Fruit fly (Drosophila melanogaster): ENCODE data around the gene CG31091.
A peak's percentile ranks its signal among the peaks of the same experiment; 100 is the strongest.

The CG31091 gene

dm6 chr3R:25884301-25884700 lies 15.4 kb upstream of the CG31091 start (continued):
- TF ChIP-seq CG1792 (GFP tag; optimal IDR thresholded peaks at IDR 0.05), result no peak
- no peak for TF ChIP-seq chn (GFP tag; optimal IDR thresholded peaks at IDR 0.05)
- TF ChIP-seq CG15696 (tag; optimal IDR thresholded peaks at IDR 0.05), result peak; percentile 41
- TF ChIP-seq CG13287 (GFP tag; IDR thresholded peaks at IDR 0.05; ENCODE audit: partially characterized antibody), result no peak
- peak; percentile 83 for TF ChIP-seq dmrt99B (tag; optimal IDR thresholded peaks at IDR 0.05)
- TF ChIP-seq CG30020 (tag; optimal IDR thresholded peaks at IDR 0.05), result peak; percentile 42
- TF ChIP-seq zen (tag; optimal IDR thresholded peaks at IDR 0.05), result peak; percentile 18
- no peak for TF ChIP-seq CG17612 (GFP tag; IDR thresholded peaks at IDR 0.05)
- no peak for TF ChIP-seq CG6765 (GFP tag; optimal IDR thresholded peaks at IDR 0.05)
- no peak for TF ChIP-seq crc (GFP tag; optimal IDR thresholded peaks at IDR 0.05)
- TF ChIP-seq CG10321 (GFP tag; IDR thresholded peaks at IDR 0.05), result 0 out of 2 replicates have a peak, but pooled peaks have one; percentile 9
- TF ChIP-seq phol (tag; optimal IDR thresholded peaks at IDR 0.05), result peak; percentile 86
- TF ChIP-seq D19B (GFP tag; optimal IDR thresholded peaks at IDR 0.05), result no peak
- TF ChIP-seq CG6175 (GFP tag; IDR thresholded peaks at IDR 0.05), result no peak
- TF ChIP-seq cas (GFP tag; IDR thresholded peaks at IDR 0.05), result no peak
- peak in 1 of 3 experiments; percentile 82 for TF ChIP-seq lola (GFP tag; optimal IDR thresholded peaks at IDR 0.05)
- no peak for TF ChIP-seq stwl (tag; optimal IDR thresholded peaks at IDR 0.05)
- TF ChIP-seq HLH54F (GFP tag; optimal IDR thresholded peaks at IDR 0.05), result no peak
- TF ChIP-seq odd (GFP tag; optimal IDR thresholded peaks at IDR 0.05), result peak; percentile 31
- TF ChIP-seq Rfx (GFP tag; IDR thresholded peaks at IDR 0.05), result no peak
- no peak for TF ChIP-seq GATAe (GFP tag; conservative IDR thresholded peaks at IDR 0.05)
- peak; percentile 81 for TF ChIP-seq CG7839 (tag; optimal IDR thresholded peaks at IDR 0.05)
- no peak for TF ChIP-seq tx (GFP tag; optimal IDR thresholded peaks at IDR 0.05)
- TF ChIP-seq CG10565 (GFP tag; optimal IDR thresholded peaks at IDR 0.05), result no peak
- TF ChIP-seq Ssrp (tag; optimal IDR thresholded peaks at IDR 0.05), result peak; percentile 81
- TF ChIP-seq Oaz (GFP tag; IDR thresholded peaks at IDR 0.05), result no peak
- TF ChIP-seq CTCF (GFP tag; optimal IDR thresholded peaks at IDR 0.05), result no peak
- peak; percentile 17 for TF ChIP-seq lab (GFP tag; optimal IDR thresholded peaks at IDR 0.05)
- TF ChIP-seq Opbp (GFP tag; IDR thresholded peaks at IDR 0.05; ENCODE audit: partially characterized antibody), result no peak
- no peak for TF ChIP-seq Dfd (GFP tag; optimal IDR thresholded peaks at IDR 0.05)
- TF ChIP-seq Bdp1 (GFP tag; optimal IDR thresholded peaks at IDR 0.05), result no peak
- peak in 1 of 2 experiments; percentile 91 for TF ChIP-seq bsh (GFP tag; optimal IDR thresholded peaks at IDR 0.05)
- TF ChIP-seq CG17361 (GFP tag; IDR thresholded peaks at IDR 0.05), result peak; percentile 90
- TF ChIP-seq CG9437 (GFP tag; optimal IDR thresholded peaks at IDR 0.05), result peak; percentile 67
- TF ChIP-seq sob (GFP tag; IDR thresholded peaks at IDR 0.05), result no peak
- TF ChIP-seq Kr (GFP tag; optimal IDR thresholded peaks at IDR 0.05), result no peak
- no peak for TF ChIP-seq CG12071 (GFP tag; optimal IDR thresholded peaks at IDR 0.05)
- no peak for TF ChIP-seq CG4854 (GFP tag; optimal IDR thresholded peaks at IDR 0.05)
- no peak for TF ChIP-seq Optix (GFP tag; IDR thresholded peaks at IDR 0.05)
- no peak for TF ChIP-seq Lpt (GFP tag; optimal IDR thresholded peaks at IDR 0.05)
- TF ChIP-seq CG15601 (tag; optimal IDR thresholded peaks at IDR 0.05), result peak; percentile 79
- peak; percentile 68 for TF ChIP-seq Hr3 (GFP tag; optimal IDR thresholded peaks at IDR 0.05)
- no peak for TF ChIP-seq bbx (GFP tag; IDR thresholded peaks at IDR 0.05; ENCODE audit: partially characterized antibody)
- no peak for TF ChIP-seq gfzf (GFP tag; optimal IDR thresholded peaks at IDR 0.05)
- peak; percentile 24 for TF ChIP-seq CG12155 (GFP tag; optimal IDR thresholded peaks at IDR 0.05)
- peak; percentile 29 for TF ChIP-seq Vsx1 (GFP tag; optimal IDR thresholded peaks at IDR 0.05)
- TF ChIP-seq CG7928 (GFP tag; optimal IDR thresholded peaks at IDR 0.05), result no peak
- no peak for TF ChIP-seq Myb (GFP tag; optimal IDR thresholded peaks at IDR 0.05)
- peak; percentile 54 for TF ChIP-seq Fer3 (tag; optimal IDR thresholded peaks at IDR 0.05)
- TF ChIP-seq CG3838 (GFP tag; optimal IDR thresholded peaks at IDR 0.05), result no peak
- TF ChIP-seq CG12391 (tag; optimal IDR thresholded peaks at IDR 0.05), result peak; percentile 85
